Worm (Caenorhabditis elegans): Measurements from ENCODE around the gene C28H8.2.

C28H8.2 gene

DNA sequence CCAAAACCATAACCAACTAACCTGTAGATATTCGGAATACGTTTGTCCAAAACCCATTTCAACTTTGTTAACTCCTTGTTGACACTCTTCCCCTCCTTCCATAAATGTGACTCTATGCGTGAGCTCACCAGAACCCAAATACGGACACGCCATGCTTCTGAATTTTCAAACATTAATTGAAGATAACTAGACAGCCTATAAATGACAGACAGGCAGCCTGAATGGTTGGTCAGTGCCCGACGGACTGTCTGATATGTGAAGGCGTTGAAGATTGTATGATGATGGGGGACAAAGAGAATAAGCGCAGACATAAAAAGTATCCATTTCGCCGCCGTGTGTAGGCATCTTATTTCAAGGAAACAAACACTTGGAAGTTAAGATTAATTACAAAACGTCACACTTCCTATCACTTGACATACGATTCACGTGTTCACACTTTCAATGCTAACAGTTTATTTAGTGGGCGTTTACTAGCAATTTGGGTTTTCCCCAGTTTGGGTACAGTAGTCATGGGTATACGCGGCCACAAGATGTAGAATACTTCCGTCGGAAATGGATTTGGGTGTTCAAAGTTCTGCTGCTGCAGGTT, at the start of gene C28H8.2, which contains the start of gene tdo-2:
Gene C28H8.2 (plus strand): TSS at position 524 of the 589 bp plus-strand sequence.
Gene tdo-2 (minus strand): TSS at position 157 of the 589 bp plus-strand sequence.
- TF ChIP-seq med-1 (GFP tag; optimal IDR thresholded peaks at IDR 0.05; ENCODE audit: insufficient read depth) (no peak), tab-1 (GFP tag; IDR thresholded peaks at IDR 0.05) (no peak), ztf-29 (GFP tag; IDR thresholded peaks at IDR 0.05) (no peak), T22C8.4 (GFP tag; IDR thresholded peaks at IDR 0.05) (no peak), flt-1 (GFP tag; IDR thresholded peaks at IDR 0.05) (no peak), ztf-23 (GFP tag; IDR thresholded peaks at IDR 0.05) (no peak), cog-1 (tag; optimal IDR thresholded peaks at IDR 0.05) (no peak)

DNA sequence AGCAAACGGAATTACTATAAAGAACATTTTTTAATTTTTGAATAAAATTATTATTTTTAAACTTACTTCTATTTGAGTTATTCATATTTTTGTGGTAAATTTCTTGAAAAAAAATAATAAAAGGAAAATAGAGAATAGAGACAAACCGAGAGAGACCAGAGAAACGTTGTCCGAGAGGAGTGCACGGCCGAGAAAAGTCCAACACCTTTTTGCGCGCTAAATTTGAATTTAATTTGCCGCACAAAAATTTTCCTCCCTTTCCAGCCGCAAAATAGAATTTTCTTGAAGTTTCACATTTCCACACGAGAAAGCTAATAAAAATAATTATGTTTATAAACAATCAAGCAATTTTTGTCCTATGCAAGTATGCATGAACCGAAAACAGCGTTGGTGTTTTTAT, 48.4 kb upstream of the C28H8.2 start, which contains the start of the genes F01F1.11 and F01F1.3:
Gene F01F1.11 (minus strand): TSS at position 118 of the 400 bp plus-strand sequence.
Gene F01F1.3 (plus strand): TSS at position 179 of the 400 bp plus-strand sequence.
- peak; percentile 13 for TF ChIP-seq cog-1 (tag; optimal IDR thresholded peaks at IDR 0.05)
- no peak; the same call in 1 of the 2 replicates for TF ChIP-seq T22C8.4 (GFP tag; IDR thresholded peaks at IDR 0.05)
- TF ChIP-seq ztf-23 (GFP tag; IDR thresholded peaks at IDR 0.05): 0 out of 2 replicates have a peak, but pooled peaks have one; percentile 43
- TF ChIP-seq ztf-29 (GFP tag; IDR thresholded peaks at IDR 0.05): no peak
- TF ChIP-seq med-1 (GFP tag; optimal IDR thresholded peaks at IDR 0.05; ENCODE audit: insufficient read depth): no peak
- no peak for TF ChIP-seq ref-1 (GFP tag; conservative IDR thresholded peaks at IDR 0.05)
- no peak for TF ChIP-seq flt-1 (GFP tag; IDR thresholded peaks at IDR 0.05)
- no peak for TF ChIP-seq klf-2 (GFP tag; conservative IDR thresholded peaks at IDR 0.05)

DNA sequence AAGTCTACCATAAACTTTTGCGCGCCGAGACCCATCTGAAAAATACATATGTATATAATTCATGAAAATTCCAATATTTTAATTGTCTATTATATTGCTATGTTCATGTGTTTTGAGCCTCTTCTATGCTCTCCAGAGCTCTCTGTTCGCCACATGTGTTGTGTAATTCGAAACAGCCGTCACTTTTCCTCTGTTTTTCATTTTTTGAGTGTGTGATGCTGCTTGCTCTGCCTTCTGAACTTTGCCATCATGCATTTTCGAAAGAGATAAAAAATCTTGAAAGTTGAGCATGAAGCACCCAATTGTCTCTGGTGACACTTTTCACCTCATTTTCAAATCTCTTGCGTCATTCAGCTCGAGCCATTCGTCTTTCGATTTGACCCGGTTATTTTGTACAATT, 47.8 kb upstream of the C28H8.2 start:
- TF ChIP-seq med-1 (GFP tag; optimal IDR thresholded peaks at IDR 0.05; ENCODE audit: insufficient read depth): no peak
- no peak for TF ChIP-seq flt-1 (GFP tag; IDR thresholded peaks at IDR 0.05)
- no peak for TF ChIP-seq ztf-23 (GFP tag; IDR thresholded peaks at IDR 0.05)
- TF ChIP-seq T22C8.4 (GFP tag; IDR thresholded peaks at IDR 0.05): no peak
- no peak for TF ChIP-seq klf-2 (GFP tag; conservative IDR thresholded peaks at IDR 0.05)
- no peak for TF ChIP-seq tab-1 (GFP tag; IDR thresholded peaks at IDR 0.05)
- no peak for TF ChIP-seq cog-1 (tag; optimal IDR thresholded peaks at IDR 0.05)
- TF ChIP-seq ztf-29 (GFP tag; IDR thresholded peaks at IDR 0.05): no peak
- no peak for TF ChIP-seq ref-1 (GFP tag; conservative IDR thresholded peaks at IDR 0.05)

DNA sequence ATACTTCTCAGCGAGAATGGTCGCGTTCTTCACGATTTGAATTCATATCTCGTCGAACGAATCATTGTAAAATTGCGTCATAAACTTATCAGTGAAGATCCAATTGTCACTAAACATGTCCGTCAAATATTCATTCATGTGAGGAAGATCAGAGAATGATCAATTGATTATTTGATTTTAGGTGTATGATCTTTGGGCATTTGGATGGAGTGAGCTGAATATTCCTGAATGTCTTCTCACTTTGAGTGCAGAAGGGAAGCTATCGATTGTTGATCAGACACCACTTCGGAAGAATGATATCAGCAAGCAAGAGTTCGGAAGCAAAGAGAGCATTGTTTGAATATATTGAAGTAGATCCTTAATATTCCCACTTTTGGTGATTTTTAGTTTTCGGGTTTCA, 45.9 kb upstream of the C28H8.2 start:
- TF ChIP-seq ztf-23 (GFP tag; IDR thresholded peaks at IDR 0.05) (no peak), cog-1 (tag; optimal IDR thresholded peaks at IDR 0.05) (no peak), ref-1 (GFP tag; conservative IDR thresholded peaks at IDR 0.05) (no peak), T22C8.4 (GFP tag; IDR thresholded peaks at IDR 0.05) (no peak), klf-2 (GFP tag; conservative IDR thresholded peaks at IDR 0.05) (no peak), ztf-29 (GFP tag; IDR thresholded peaks at IDR 0.05) (no peak), flt-1 (GFP tag; IDR thresholded peaks at IDR 0.05) (no peak), med-1 (GFP tag; optimal IDR thresholded peaks at IDR 0.05; ENCODE audit: insufficient read depth) (no peak), tab-1 (GFP tag; IDR thresholded peaks at IDR 0.05) (no peak)

DNA sequence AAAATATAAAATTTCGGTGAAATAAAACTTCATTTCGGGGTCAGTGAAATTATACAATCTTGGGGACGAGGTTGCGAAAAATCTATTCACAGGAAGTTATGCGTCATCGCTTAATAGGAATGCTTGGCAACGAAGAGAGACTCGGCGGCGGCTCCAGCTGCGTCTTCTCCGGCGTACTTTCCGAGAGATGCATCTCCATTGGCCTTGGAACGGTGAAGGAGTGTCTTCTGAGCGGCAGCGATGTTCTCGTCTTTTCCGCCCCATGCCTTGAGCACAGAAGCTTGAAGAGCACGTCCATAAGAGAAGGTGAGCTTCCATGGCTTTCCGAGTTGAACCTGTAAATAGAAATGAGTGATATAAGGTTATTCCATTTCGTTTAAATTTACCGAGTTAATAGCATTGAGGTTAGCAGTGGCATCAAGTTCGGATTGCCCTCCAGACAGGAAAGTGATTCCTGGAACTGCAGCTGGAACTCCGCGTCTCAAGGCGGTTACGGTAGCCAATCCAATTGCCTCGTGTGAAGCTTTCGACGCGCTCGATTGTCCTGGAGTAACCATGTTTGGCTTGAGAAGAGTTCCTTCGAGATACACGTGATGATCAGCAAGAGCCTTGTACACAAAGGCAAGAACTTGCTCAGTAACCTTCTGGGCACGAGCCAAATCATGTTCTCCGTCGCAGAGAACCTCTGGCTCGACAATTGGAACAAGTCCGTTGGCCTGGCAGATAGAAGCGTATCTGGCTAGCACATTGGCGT, 45.3 kb upstream of the C28H8.2 start:
- TF ChIP-seq ztf-29 (GFP tag; IDR thresholded peaks at IDR 0.05) (no peak), klf-2 (GFP tag; conservative IDR thresholded peaks at IDR 0.05) (no peak), med-1 (GFP tag; optimal IDR thresholded peaks at IDR 0.05; ENCODE audit: insufficient read depth) (no peak), ztf-23 (GFP tag; IDR thresholded peaks at IDR 0.05) (no peak), tab-1 (GFP tag; IDR thresholded peaks at IDR 0.05) (no peak), ref-1 (GFP tag; conservative IDR thresholded peaks at IDR 0.05) (no peak), flt-1 (GFP tag; IDR thresholded peaks at IDR 0.05) (no peak), T22C8.4 (GFP tag; IDR thresholded peaks at IDR 0.05) (no peak), cog-1 (tag; optimal IDR thresholded peaks at IDR 0.05) (no peak)

DNA sequence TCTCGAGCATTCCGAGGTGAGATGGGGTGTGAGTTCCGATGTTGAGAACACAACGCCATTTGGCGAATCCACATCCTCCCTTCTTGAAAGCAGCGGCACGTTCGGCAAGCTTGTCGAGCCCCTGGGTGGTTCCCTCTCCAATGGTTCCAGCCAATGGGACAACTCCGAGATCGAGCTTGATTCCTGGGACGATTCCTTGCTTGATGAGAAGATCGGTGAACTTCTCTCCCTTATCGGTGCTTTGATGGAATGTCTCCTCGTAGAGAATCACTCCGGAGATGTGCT, 44.8 kb upstream of the C28H8.2 start:
- no peak for TF ChIP-seq med-1 (GFP tag; optimal IDR thresholded peaks at IDR 0.05; ENCODE audit: insufficient read depth)
- TF ChIP-seq T22C8.4 (GFP tag; IDR thresholded peaks at IDR 0.05): no peak
- no peak for TF ChIP-seq flt-1 (GFP tag; IDR thresholded peaks at IDR 0.05)
- no peak for TF ChIP-seq ztf-23 (GFP tag; IDR thresholded peaks at IDR 0.05)
- no peak for TF ChIP-seq ref-1 (GFP tag; conservative IDR thresholded peaks at IDR 0.05)
- no peak for TF ChIP-seq tab-1 (GFP tag; IDR thresholded peaks at IDR 0.05)
- TF ChIP-seq cog-1 (tag; optimal IDR thresholded peaks at IDR 0.05): no peak
- no peak for TF ChIP-seq klf-2 (GFP tag; conservative IDR thresholded peaks at IDR 0.05)
- TF ChIP-seq ztf-29 (GFP tag; IDR thresholded peaks at IDR 0.05): no peak

DNA sequence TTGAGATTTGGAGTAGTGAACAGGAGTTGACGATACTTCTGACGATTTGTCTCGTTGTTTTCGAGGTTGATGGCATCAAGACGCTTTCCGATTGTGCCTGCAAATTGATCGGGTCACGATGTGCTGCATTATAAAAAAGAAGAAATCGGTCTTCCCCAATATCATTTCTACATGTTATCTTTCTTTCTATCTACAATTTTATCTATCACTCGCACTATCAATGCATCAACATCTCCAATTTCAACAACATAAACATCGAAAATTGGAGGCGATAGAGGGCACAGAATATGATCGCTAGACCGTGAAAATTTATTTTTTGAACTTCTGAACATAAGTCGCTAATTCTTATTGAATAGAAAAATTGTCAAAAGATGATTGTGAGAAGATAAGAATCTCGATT, 44.4 kb upstream of the C28H8.2 start:
- TF ChIP-seq klf-2 (GFP tag; conservative IDR thresholded peaks at IDR 0.05): no peak
- TF ChIP-seq flt-1 (GFP tag; IDR thresholded peaks at IDR 0.05): no peak

DNA sequence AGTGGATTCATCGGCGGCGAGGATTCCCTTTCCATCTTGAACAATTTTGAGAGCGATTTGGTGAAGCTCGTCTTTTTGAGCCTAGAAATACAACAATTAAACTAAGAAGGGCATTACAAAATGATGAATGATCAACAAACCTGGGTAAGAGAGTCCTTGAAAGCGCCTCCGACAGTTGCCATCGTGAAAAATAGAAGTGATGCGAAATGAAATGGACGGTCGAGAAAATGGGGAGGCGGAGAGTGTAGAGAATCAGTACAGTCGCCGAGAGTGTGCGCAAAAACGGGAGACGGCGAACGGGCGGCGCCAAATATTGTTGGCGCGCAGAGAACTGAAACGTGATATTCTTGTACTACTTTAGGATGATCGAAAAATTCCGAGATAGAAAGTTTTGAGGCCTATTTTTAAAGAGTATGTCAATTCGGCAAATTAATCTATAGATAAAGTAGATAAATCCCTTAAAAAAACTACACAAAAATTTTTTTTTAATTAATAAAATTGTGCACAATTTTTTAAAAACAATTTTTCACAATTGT, 43.9 kb upstream of the C28H8.2 start, which contains the start of gene aldo-2:
Gene aldo-2 (minus strand): TSS at position 486 of the 536 bp plus-strand sequence.
- no peak for TF ChIP-seq tab-1 (GFP tag; IDR thresholded peaks at IDR 0.05)
- TF ChIP-seq ztf-23 (GFP tag; IDR thresholded peaks at IDR 0.05): no peak
- TF ChIP-seq med-1 (GFP tag; optimal IDR thresholded peaks at IDR 0.05; ENCODE audit: insufficient read depth): no peak
- no peak for TF ChIP-seq cog-1 (tag; optimal IDR thresholded peaks at IDR 0.05)
- no peak for TF ChIP-seq klf-2 (GFP tag; conservative IDR thresholded peaks at IDR 0.05)
- TF ChIP-seq flt-1 (GFP tag; IDR thresholded peaks at IDR 0.05): no peak
- no peak for TF ChIP-seq ref-1 (GFP tag; conservative IDR thresholded peaks at IDR 0.05)
- no peak for TF ChIP-seq ztf-29 (GFP tag; IDR thresholded peaks at IDR 0.05)
- TF ChIP-seq T22C8.4 (GFP tag; IDR thresholded peaks at IDR 0.05): no peak

DNA sequence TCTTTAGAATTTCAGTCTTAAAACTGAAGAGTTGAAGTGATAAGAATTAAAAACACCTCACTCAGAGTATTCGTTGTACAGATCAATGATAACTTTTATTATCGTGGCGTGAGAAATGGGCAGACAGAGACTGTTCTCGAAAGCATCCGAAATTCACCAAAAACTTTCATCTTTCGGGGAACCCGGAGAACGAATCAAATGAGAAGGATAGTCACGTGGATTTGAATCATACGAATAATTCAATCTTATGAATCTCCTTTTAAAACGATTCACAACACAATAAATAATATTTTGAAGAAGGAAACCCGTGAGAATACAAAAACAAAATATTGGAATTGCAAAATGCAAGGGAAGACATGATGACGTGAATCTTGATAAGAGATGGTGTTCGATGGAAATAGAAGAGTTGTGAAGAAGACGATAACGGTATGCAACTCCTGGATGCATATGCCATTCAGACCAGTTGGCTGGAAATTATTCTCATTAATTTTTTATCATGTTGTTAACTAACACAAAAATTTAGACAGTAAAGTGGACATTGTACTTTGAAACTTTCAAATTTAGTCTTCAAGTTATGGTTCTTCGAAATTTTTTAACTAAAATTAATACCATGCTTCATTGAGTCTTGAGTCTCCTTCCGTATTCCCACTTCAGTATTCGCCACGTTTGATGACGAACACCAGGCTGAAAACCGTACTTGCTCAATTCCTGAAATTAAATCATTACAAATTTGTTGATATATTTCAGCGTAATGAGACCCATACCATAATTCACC, 43.1 kb upstream of the C28H8.2 start:
- TF ChIP-seq tab-1 (GFP tag; IDR thresholded peaks at IDR 0.05): no peak
- TF ChIP-seq klf-2 (GFP tag; conservative IDR thresholded peaks at IDR 0.05): no peak
- TF ChIP-seq ref-1 (GFP tag; conservative IDR thresholded peaks at IDR 0.05): no peak
- TF ChIP-seq med-1 (GFP tag; optimal IDR thresholded peaks at IDR 0.05; ENCODE audit: insufficient read depth): no peak
- no peak for TF ChIP-seq ztf-29 (GFP tag; IDR thresholded peaks at IDR 0.05)
- TF ChIP-seq cog-1 (tag; optimal IDR thresholded peaks at IDR 0.05): no peak
- no peak for TF ChIP-seq T22C8.4 (GFP tag; IDR thresholded peaks at IDR 0.05)
- TF ChIP-seq flt-1 (GFP tag; IDR thresholded peaks at IDR 0.05): no peak
- no peak for TF ChIP-seq ztf-23 (GFP tag; IDR thresholded peaks at IDR 0.05)
